Fruit fly (Drosophila melanogaster) whole organism, embryonic: Measurements from ENCODE around the gene CG31495.

Source experiments
- Ada2b ChIP-seq: fragments of 200-800 bp; sonication (Bioruptor generic); IDR thresholded peaks from 2 replicates; pipeline ENCODE4 v1.3.6; 2022; ENCODE audit warnings: missing biosample characterization, missing genetic modification characterization
- Adf1 ChIP-seq: fragments of 200-800 bp; sonication (Bioruptor generic); IDR thresholded peaks from 2 replicates; pipeline ENCODE4 v1.3.6; 2022; ENCODE audit warnings: missing biosample characterization, missing genetic modification characterization
- Bteb2 ChIP-seq: fragments of 200-800 bp; sonication (Bioruptor generic); optimal IDR thresholded peaks from 2 replicates; lab custom pipeline; 2016; ENCODE audit warnings: missing biosample characterization, missing genetic modification characterization
- CG12299 ChIP-seq: fragments of 200-800 bp; sonication (Bioruptor generic); optimal IDR thresholded peaks from 2 replicates; lab custom pipeline; 2018; ENCODE audit warnings: missing biosample characterization, mild to moderate bottlenecking, missing genetic modification characterization
- CG1233 ChIP-seq: fragments of 200-800 bp; sonication (Bioruptor generic); optimal IDR thresholded peaks from 4 replicates; lab custom pipeline; 2018; ENCODE audit warnings: missing biosample characterization, mild to moderate bottlenecking, missing genetic modification characterization
- CG12769 ChIP-seq: fragments of 200-800 bp; sonication (Bioruptor generic); optimal IDR thresholded peaks from 2 replicates; lab custom pipeline; 2019; ENCODE audit warnings: missing biosample characterization, mild to moderate bottlenecking, missing genetic modification characterization, moderate library complexity
- CG13424 ChIP-seq: fragments of 200-800 bp; sonication (Bioruptor generic); optimal IDR thresholded peaks from 2 replicates; lab custom pipeline; 2019; ENCODE audit warnings: missing biosample characterization, mild to moderate bottlenecking, missing genetic modification characterization, moderate library complexity
- CG13775 ChIP-seq: fragments of 200-800 bp; sonication (Bioruptor generic); optimal IDR thresholded peaks from 3 replicates; lab custom pipeline; 2017; ENCODE audit warnings: missing biosample characterization, mild to moderate bottlenecking, missing genetic modification characterization
- CG15514 ChIP-seq: fragments of 200-800 bp; sonication (Bioruptor generic); optimal IDR thresholded peaks from 3 replicates; lab custom pipeline; 2017; ENCODE audit warnings: missing biosample characterization, missing genetic modification characterization, mild to moderate bottlenecking, moderate library complexity, missing genetic modification reagents
- CG17186 ChIP-seq: fragments of 200-800 bp; sonication (Bioruptor generic); optimal IDR thresholded peaks from 3 replicates; lab custom pipeline; 2017; ENCODE audit warnings: missing biosample characterization, missing genetic modification reagents, missing genetic modification characterization
- CG17568 ChIP-seq: fragments of 200-800 bp; sonication (Bioruptor generic); optimal IDR thresholded peaks from 2 replicates; lab custom pipeline; 2018; ENCODE audit warnings: missing biosample characterization, mild to moderate bottlenecking, missing genetic modification characterization, moderate library complexity
- CG17912 ChIP-seq: fragments of 200-800 bp; sonication (Bioruptor generic); optimal IDR thresholded peaks from 2 replicates; lab custom pipeline; 2018; ENCODE audit warnings: missing biosample characterization, mild to moderate bottlenecking, missing genetic modification characterization
- CG1792 ChIP-seq: fragments of 200-800 bp; sonication (Bioruptor generic); optimal IDR thresholded peaks from 2 replicates; lab custom pipeline; 2016; ENCODE audit warnings: missing biosample characterization, missing genetic modification characterization
- CG2712 ChIP-seq: fragments of 200-800 bp; optimal IDR thresholded peaks from 3 replicates; lab custom pipeline; 2019; ENCODE audit warnings: missing biosample characterization, mild to moderate bottlenecking, missing genetic modification characterization, moderate library complexity
- CG2889 ChIP-seq: fragments of 200-800 bp; sonication (Bioruptor generic); IDR thresholded peaks from 3 replicates; pipeline ENCODE4 v1.3.6; 2022; ENCODE audit warnings: missing biosample characterization, missing genetic modification characterization
- CG31365 ChIP-seq: fragments of 200-800 bp; sonication (Bioruptor generic); optimal IDR thresholded peaks from 2 replicates; lab custom pipeline; 2018; ENCODE audit warnings: missing biosample characterization, mild to moderate bottlenecking, missing genetic modification characterization
- CG3281 ChIP-seq: fragments of 200-800 bp; sonication (Bioruptor generic); optimal IDR thresholded peaks from 3 replicates; lab custom pipeline; 2017; ENCODE audit warnings: missing biosample characterization, mild to moderate bottlenecking, missing genetic modification characterization
- CG3995 ChIP-seq: fragments of 200-800 bp; sonication (Bioruptor generic); optimal IDR thresholded peaks from 3 replicates; lab custom pipeline; 2016; ENCODE audit warnings: missing biosample characterization, missing genetic modification characterization
- CG42726 ChIP-seq: fragments of 200-800 bp; sonication (Bioruptor generic); IDR thresholded peaks from 2 replicates; pipeline ENCODE4 v1.3.6; 2022; ENCODE audit warnings: missing biosample characterization, missing genetic modification characterization; ENCODE audit not compliant: partially characterized antibody
- CG6272 ChIP-seq: fragments of 200-800 bp; sonication (Bioruptor generic); IDR thresholded peaks from 2 replicates; pipeline ENCODE4 v1.3.6; 2022; ENCODE audit warnings: missing biosample characterization, missing genetic modification characterization
- CG6689 ChIP-seq: fragments of 200-800 bp; sonication (Bioruptor generic); IDR thresholded peaks from 2 replicates; pipeline ENCODE4 v1.3.6; 2022; ENCODE audit warnings: missing biosample characterization, missing genetic modification characterization
- CG6854 ChIP-seq: fragments of 200-800 bp; sonication (Bioruptor generic); optimal IDR thresholded peaks from 3 replicates; lab custom pipeline; 2017; ENCODE audit warnings: missing biosample characterization, mild to moderate bottlenecking, missing genetic modification characterization
- CG7372 ChIP-seq: fragments of 200-800 bp; sonication (Bioruptor generic); IDR thresholded peaks from 2 replicates; pipeline ENCODE4 v1.3.6; 2022; ENCODE audit warnings: missing biosample characterization, missing genetic modification characterization
- CG8388 ChIP-seq: fragments of 200-800 bp; sonication (Bioruptor generic); optimal IDR thresholded peaks from 2 replicates; lab custom pipeline; 2019; ENCODE audit warnings: missing biosample characterization, mild to moderate bottlenecking, missing genetic modification characterization, moderate library complexity
- CG9797 ChIP-seq: fragments of 200-800 bp; sonication (Bioruptor generic); optimal IDR thresholded peaks from 3 replicates; lab custom pipeline; 2018; ENCODE audit warnings: missing biosample characterization, mild to moderate bottlenecking, missing genetic modification characterization
- Dek ChIP-seq: fragments of 200-800 bp; sonication (Bioruptor generic); optimal IDR thresholded peaks from 3 replicates; lab custom pipeline; 2019; ENCODE audit warnings: missing biosample characterization, mild to moderate bottlenecking, missing genetic modification characterization, moderate library complexity
- Doc2 ChIP-seq: fragments of 200-800 bp; sonication (Bioruptor generic); IDR thresholded peaks from 2 replicates; pipeline ENCODE4 v1.3.6; 2022; ENCODE audit warnings: missing biosample characterization, missing genetic modification characterization
- Hr3 ChIP-seq: fragments of 200-800 bp; sonication (Bioruptor generic); optimal IDR thresholded peaks from 3 replicates; lab custom pipeline; 2016; ENCODE audit warnings: missing biosample characterization, missing genetic modification characterization
- MESR4 ChIP-seq: fragments of 200-800 bp; sonication (Bioruptor generic); optimal IDR thresholded peaks from 2 replicates; lab custom pipeline; 2018; ENCODE audit warnings: missing biosample characterization, mild to moderate bottlenecking, missing genetic modification characterization, moderate library complexity
- Rx ChIP-seq: fragments of 200-800 bp; sonication (Bioruptor generic); IDR thresholded peaks from 2 replicates; pipeline ENCODE4 v1.3.6; 2022; ENCODE audit warnings: missing biosample characterization, missing genetic modification characterization
- Trl ChIP-seq, 3 experiments: fragments of >200 bp in 2 of 3; fragments of 200-800 bp in 1 of 3; sonication (Bioruptor generic) in 1 of 3; optimal IDR thresholded peaks; 2 replicates in 1 of 3; 3 replicates in 2 of 3; lab custom pipeline; 2016 to 2017; ENCODE audit warnings: missing biosample characterization in 1 of 3, missing genetic modification characterization in 1 of 3
- Usf ChIP-seq: fragments of 200-800 bp; sonication (Bioruptor generic); optimal IDR thresholded peaks from 2 replicates; lab custom pipeline; 2017; ENCODE audit warnings: missing genotype, missing biosample characterization, missing genetic modification characterization
- bbx ChIP-seq: fragments of 200-800 bp; sonication (Bioruptor generic); IDR thresholded peaks from 2 replicates; pipeline ENCODE4 v1.3.6; 2022; ENCODE audit warnings: missing biosample characterization, missing genetic modification characterization; ENCODE audit not compliant: partially characterized antibody
- bigmax ChIP-seq: fragments of 200-800 bp; sonication (Bioruptor generic); optimal IDR thresholded peaks from 2 replicates; lab custom pipeline; 2018; ENCODE audit warnings: missing biosample characterization, mild to moderate bottlenecking, missing genetic modification characterization
- cato ChIP-seq: fragments of 200-800 bp; sonication (Bioruptor generic); optimal IDR thresholded peaks from 2 replicates; lab custom pipeline; 2016; ENCODE audit warnings: missing biosample characterization, missing genetic modification characterization, borderline replicate concordance
- fd102C ChIP-seq: fragments of 200-800 bp; sonication (Bioruptor generic); optimal IDR thresholded peaks from 2 replicates; lab custom pipeline; 2018; ENCODE audit warnings: missing biosample characterization, mild to moderate bottlenecking, missing genetic modification characterization, moderate library complexity
- hbn ChIP-seq: fragments of 200-800 bp; sonication (Bioruptor generic); IDR thresholded peaks from 2 replicates; pipeline ENCODE4 v1.3.6; 2022; ENCODE audit warnings: missing biosample characterization, missing genetic modification characterization; ENCODE audit not compliant: partially characterized antibody
- hkb ChIP-seq, 2 experiments: fragments of 200-800 bp in 1 of 2; fragments of >200 bp in 1 of 2; sonication (Bioruptor generic) in 1 of 2; IDR thresholded peaks in 1 of 2; optimal IDR thresholded peaks in 1 of 2; 2 replicates each; pipeline versions ENCODE4 v1.3.6 to Lab custom; 2017 to 2022; ENCODE audit warnings: missing biosample characterization in 1 of 2, missing genetic modification characterization in 1 of 2
- hth ChIP-seq: fragments of >200 bp; optimal IDR thresholded peaks from 2 replicates; lab custom pipeline; 2017; ENCODE audit warnings: inconsistent platforms
- luna ChIP-seq: fragments of 200-800 bp; sonication (Bioruptor generic); optimal IDR thresholded peaks from 2 replicates; lab custom pipeline; 2016; ENCODE audit warnings: missing biosample characterization, missing genetic modification characterization
- org-1 ChIP-seq: fragments of 200-800 bp; sonication (Bioruptor generic); optimal IDR thresholded peaks from 2 replicates; lab custom pipeline; 2017; ENCODE audit warnings: missing biosample characterization, missing genetic modification characterization
- pho ChIP-seq: fragments of 200-800 bp; sonication (Bioruptor generic); optimal IDR thresholded peaks from 2 replicates; lab custom pipeline; 2016; ENCODE audit warnings: missing biosample characterization, missing genetic modification characterization
- ranshi ChIP-seq: fragments of 200-800 bp; sonication (Bioruptor generic); IDR thresholded peaks from 2 replicates; pipeline ENCODE4 v1.3.6; 2022; ENCODE audit warnings: missing biosample characterization, missing genetic modification characterization
- schlank ChIP-seq: fragments of 200-800 bp; sonication (Bioruptor generic); optimal IDR thresholded peaks from 2 replicates; lab custom pipeline; 2018; ENCODE audit warnings: missing biosample characterization, mild to moderate bottlenecking, missing genetic modification characterization
- sim ChIP-seq: fragments of 200-800 bp; sonication (Bioruptor generic); IDR thresholded peaks from 2 replicates; pipeline ENCODE4 v1.3.6; 2022; ENCODE audit warnings: missing biosample characterization, missing genetic modification characterization
- slp2 ChIP-seq: fragments of 200-800 bp; sonication (Bioruptor generic); optimal IDR thresholded peaks from 2 replicates; lab custom pipeline; 2016; ENCODE audit warnings: missing biosample characterization, missing genetic modification characterization
- ssp ChIP-seq: fragments of 200-800 bp; sonication (Bioruptor generic); IDR thresholded peaks from 2 replicates; pipeline ENCODE4 v1.3.6; 2022; ENCODE audit warnings: missing biosample characterization, missing genetic modification characterization
- trh ChIP-seq: fragments of 200-800 bp; sonication (Bioruptor generic); optimal IDR thresholded peaks from 2 replicates; lab custom pipeline; 2016; ENCODE audit warnings: missing biosample characterization, missing genetic modification characterization
- wdn ChIP-seq: fragments of 200-800 bp; sonication (Bioruptor generic); IDR thresholded peaks from 2 replicates; pipeline ENCODE4 v1.3.6; 2022; ENCODE audit warnings: missing biosample characterization, missing genetic modification characterization
- yki ChIP-seq: fragments of >200 bp; optimal IDR thresholded peaks from 3 replicates; lab custom pipeline; 2018

Gene CG31495

DNA sequence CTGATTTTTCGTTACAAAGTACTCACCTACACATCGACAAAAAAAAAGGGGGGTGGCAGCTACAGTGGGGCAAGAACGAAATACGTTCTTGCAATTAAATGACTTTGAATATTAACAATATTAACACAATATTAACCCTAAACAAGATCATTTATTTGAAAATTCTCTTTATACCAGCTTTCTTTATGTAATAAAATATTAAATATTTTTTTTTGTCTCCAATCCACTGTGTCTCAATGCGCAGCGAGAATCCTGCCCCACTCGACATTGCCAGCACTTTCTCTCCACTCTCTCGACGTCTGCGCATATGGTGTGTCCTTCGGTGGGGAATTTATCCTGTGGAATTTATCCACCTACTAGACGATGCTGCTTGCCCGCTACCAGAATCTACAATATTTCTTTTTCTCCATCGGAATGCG lies 39.3 kb downstream of the CG31495 start (continued):
- TF ChIP-seq Usf (GFP tag; lab: Kevin White, UChicago) (peak; percentile 36), luna (GFP tag; lab: Kevin White, UChicago) (no peak), yki (lab: Kevin White, UChicago) (no peak), Ada2b (peak; percentile 96), MESR4 (no peak), CG3281 (GFP tag; lab: Kevin White, UChicago) (peak; percentile 92), CG1233 (GFP tag; lab: Kevin White, UChicago) (peak; percentile 87), cato (GFP tag; lab: Kevin White, UChicago) (peak; percentile 64), CG1792 (no peak), bbx (GFP tag; lab: Robert Waterston, UW) (no peak; the same call in 1 of the 2 replicates), CG8388 (GFP tag; lab: Kevin White, UChicago) (peak; percentile 80), trh (GFP tag; lab: Kevin White, UChicago) (peak; percentile 48), Trl (optimal IDR thresholded peaks at IDR 0.05; lab: Kevin White, UChicago) (peak; percentile 26 to 38), Trl (GFP tag; optimal IDR thresholded peaks at IDR 0.05; lab: Kevin White, UChicago) (peak; percentile 63), CG13424 (tag; lab: Kevin White, UChicago) (peak; percentile 94), Doc2 (GFP tag; lab: Robert Waterston, UW) (peak; percentile 74), CG17568 (GFP tag; lab: Kevin White, UChicago) (peak; percentile 81), hth (lab: Kevin White, UChicago) (no peak), CG3995 (GFP tag; lab: Kevin White, UChicago) (peak; percentile 16), Adf1 (GFP tag; lab: Robert Waterston, UW) (peak; percentile 73), CG42726 (GFP tag; lab: Robert Waterston, UW) (no peak), hbn (no peak), ssp (GFP tag; lab: Robert Waterston, UW) (peak; percentile 87), CG17912 (peak; percentile 25), org-1 (peak; percentile 87), CG12299 (tag; lab: Kevin White, UChicago) (peak; percentile 89), pho (peak; percentile 54), CG6272 (GFP tag; lab: Robert Waterston, UW) (peak; percentile 89), slp2 (peak; percentile 10), CG15514 (GFP tag; lab: Kevin White, UChicago) (peak; percentile 87), CG9797 (GFP tag; lab: Kevin White, UChicago) (no peak), CG13775 (GFP tag; lab: Kevin White, UChicago) (peak; percentile 84), schlank (tag; lab: Kevin White, UChicago) (peak; percentile 72), Dek (tag; lab: Kevin White, UChicago) (peak; percentile 85), hkb (optimal IDR thresholded peaks at IDR 0.05; lab: Kevin White, UChicago) (no peak), hkb (GFP tag; IDR thresholded peaks at IDR 0.05; lab: Robert Waterston, UW) (peak; percentile 97), wdn (peak; percentile 93), sim (peak; percentile 87), CG31365 (tag; lab: Kevin White, UChicago) (peak; percentile 37), CG6689 (GFP tag; lab: Robert Waterston, UW) (peak; percentile 92), CG17186 (GFP tag; lab: Kevin White, UChicago) (no peak), bigmax (GFP tag; lab: Kevin White, UChicago) (no peak), Bteb2 (GFP tag; lab: Kevin White, UChicago) (peak; percentile 52), ranshi (GFP tag; lab: Robert Waterston, UW) (peak; percentile 94), fd102C (GFP tag; lab: Kevin White, UChicago) (no peak), CG6854 (GFP tag; lab: Kevin White, UChicago) (peak; percentile 89), CG12769 (tag; lab: Kevin White, UChicago) (peak; percentile 6), Rx (GFP tag; lab: Robert Waterston, UW) (peak; percentile 87), CG2889 (GFP tag; lab: Robert Waterston, UW) (peak; percentile 88), CG2712 (tag; lab: Kevin White, UChicago) (peak; percentile 79), Hr3 (GFP tag; lab: Kevin White, UChicago) (peak; percentile 87), CG7372 (peak; percentile 92)
